Fruit fly (Drosophila melanogaster) whole organism, embryonic: ENCODE measurements around the gene CG31776.
A peak's percentile ranks its signal among the peaks of the same experiment; 100 is the strongest.

Experiments used
- B-H1 ChIP-seq: fragments of 200-800 bp; sonication (Bioruptor generic); IDR thresholded peaks from 3 replicates; pipeline ENCODE4 v1.3.6; 2022; ENCODE audit warnings: missing biosample characterization, missing genetic modification characterization
- CG12659 ChIP-seq: fragments of 200-800 bp; sonication (Bioruptor generic); optimal IDR thresholded peaks from 3 replicates; lab custom pipeline; 2017; ENCODE audit warnings: mild to moderate bottlenecking, missing biosample characterization, missing genetic modification reagents, missing genetic modification characterization
- CG13775 ChIP-seq: fragments of 200-800 bp; sonication (Bioruptor generic); optimal IDR thresholded peaks from 3 replicates; lab custom pipeline; 2017; ENCODE audit warnings: missing biosample characterization, mild to moderate bottlenecking, missing genetic modification characterization
- CG17328 ChIP-seq: fragments of 200-800 bp; sonication (Bioruptor generic); IDR thresholded peaks from 2 replicates; pipeline ENCODE4 v1.3.6; 2022; ENCODE audit warnings: missing biosample characterization, missing genetic modification characterization
- CG17359 ChIP-seq: fragments of 200-800 bp; sonication (Bioruptor generic); optimal IDR thresholded peaks from 3 replicates; lab custom pipeline; 2018; ENCODE audit warnings: missing biosample characterization, mild to moderate bottlenecking, missing genetic modification characterization, moderate library complexity
- CG17385 ChIP-seq: fragments of 200-800 bp; sonication (Bioruptor generic); optimal IDR thresholded peaks from 3 replicates; lab custom pipeline; 2018; ENCODE audit warnings: missing biosample characterization, mild to moderate bottlenecking, missing genetic modification characterization
- CG17802 ChIP-seq: fragments of 200-800 bp; sonication (Bioruptor generic); optimal IDR thresholded peaks from 2 replicates; lab custom pipeline; 2018; ENCODE audit warnings: missing biosample characterization, mild to moderate bottlenecking, missing genetic modification characterization, moderate library complexity
- CG2116 ChIP-seq: fragments of 200-800 bp; sonication (Bioruptor generic); optimal IDR thresholded peaks from 3 replicates; lab custom pipeline; 2018; ENCODE audit warnings: missing biosample characterization, mild to moderate bottlenecking, missing genetic modification characterization
- CG2202 ChIP-seq: fragments of 200-800 bp; sonication (Bioruptor generic); optimal IDR thresholded peaks from 2 replicates; lab custom pipeline; 2018; ENCODE audit warnings: missing biosample characterization, mild to moderate bottlenecking, missing genetic modification characterization
- CG2875 ChIP-seq: fragments of 200-800 bp; sonication (Bioruptor generic); optimal IDR thresholded peaks from 2 replicates; lab custom pipeline; 2017; ENCODE audit warnings: missing biosample characterization, mild to moderate bottlenecking, missing genetic modification characterization, missing genetic modification reagents
- CG32532 ChIP-seq: fragments of 200-800 bp; sonication (Bioruptor generic); IDR thresholded peaks from 2 replicates; pipeline ENCODE4 v1.3.6; 2022; ENCODE audit warnings: missing biosample characterization, missing genetic modification characterization
- CG32767 ChIP-seq: fragments of 200-800 bp; sonication (Bioruptor generic); IDR thresholded peaks from 2 replicates; pipeline ENCODE4 v1.3.6; 2022; ENCODE audit warnings: missing biosample characterization, missing genetic modification characterization
- CG3407 ChIP-seq: fragments of 200-800 bp; sonication (Bioruptor generic); optimal IDR thresholded peaks from 2 replicates; lab custom pipeline; 2018; ENCODE audit warnings: missing biosample characterization, mild to moderate bottlenecking, missing genetic modification characterization
- CG3726 ChIP-seq: fragments of 200-800 bp; sonication (Bioruptor generic); IDR thresholded peaks from 3 replicates; pipeline ENCODE4, ENCODE4 v1.3.6; 2022; ENCODE audit warnings: missing biosample characterization, missing genetic modification characterization
- CG4328 ChIP-seq: fragments of 200-800 bp; sonication (Bioruptor generic); optimal IDR thresholded peaks from 3 replicates; lab custom pipeline; 2017; ENCODE audit warnings: missing biosample characterization, missing genetic modification reagents, missing genetic modification characterization
- CG4360 ChIP-seq: fragments of 200-800 bp; sonication (Bioruptor generic); IDR thresholded peaks from 2 replicates; pipeline ENCODE4 v1.3.6; 2022; ENCODE audit warnings: missing biosample characterization, missing genetic modification characterization
- CG4424 ChIP-seq: fragments of 200-800 bp; sonication (Bioruptor generic); optimal IDR thresholded peaks from 3 replicates; lab custom pipeline; 2016; ENCODE audit warnings: missing biosample characterization, missing genetic modification characterization
- CG4854 ChIP-seq: fragments of 200-800 bp; sonication (Bioruptor generic); optimal IDR thresholded peaks from 2 replicates; lab custom pipeline; 2016; ENCODE audit warnings: missing biosample characterization, missing genetic modification characterization, inconsistent platforms
- CG6175 ChIP-seq: fragments of 200-800 bp; sonication (Bioruptor generic); IDR thresholded peaks from 3 replicates; pipeline ENCODE4 v1.3.6; 2022; ENCODE audit warnings: missing biosample characterization, missing genetic modification characterization
- CG6813 ChIP-seq: fragments of 200-800 bp; sonication (Bioruptor generic); optimal IDR thresholded peaks from 2 replicates; lab custom pipeline; 2017; ENCODE audit warnings: missing biosample characterization, missing genetic modification characterization, mild to moderate bottlenecking, moderate library complexity, missing genetic modification reagents
- CG8944 ChIP-seq: fragments of 200-800 bp; sonication (Bioruptor generic); optimal IDR thresholded peaks from 3 replicates; lab custom pipeline; 2016; ENCODE audit warnings: missing biosample characterization, missing genetic modification characterization
- CkIIα-i1 ChIP-seq: fragments of 200-800 bp; sonication (Bioruptor generic); IDR thresholded peaks from 2 replicates; pipeline ENCODE4 v1.3.6; 2022; ENCODE audit warnings: missing biosample characterization, missing genetic modification characterization
- D19B ChIP-seq: fragments of 200-800 bp; sonication (Bioruptor generic); optimal IDR thresholded peaks from 2 replicates; lab custom pipeline; 2017; ENCODE audit warnings: missing biosample characterization, mild to moderate bottlenecking, missing genetic modification characterization
- ERR ChIP-seq: fragments of 200-800 bp; sonication (Bioruptor generic); optimal IDR thresholded peaks from 2 replicates; lab custom pipeline; 2016; ENCODE audit warnings: missing biosample characterization, missing genetic modification characterization
- Ets65A ChIP-seq: fragments of 200-800 bp; sonication (Bioruptor generic); peaks from one replicate; lab custom pipeline; 2016; ENCODE audit warnings: missing biosample characterization, missing genetic modification characterization
- Fer2 ChIP-seq: fragments of 200-800 bp; sonication (Bioruptor generic); optimal IDR thresholded peaks from 2 replicates; lab custom pipeline; 2018; ENCODE audit warnings: missing biosample characterization, mild to moderate bottlenecking, missing genetic modification characterization, moderate library complexity
- Fer3 ChIP-seq: fragments of 200-800 bp; sonication (Bioruptor generic); optimal IDR thresholded peaks from 2 replicates; lab custom pipeline; 2018; ENCODE audit warnings: missing biosample characterization, mild to moderate bottlenecking, missing genetic modification characterization, moderate library complexity
- Gsc ChIP-seq: fragments of 200-800 bp; sonication (Bioruptor generic); IDR thresholded peaks from 2 replicates; pipeline ENCODE4 v1.3.6; 2022; ENCODE audit warnings: missing biosample characterization, missing genetic modification characterization
- H2.0 ChIP-seq: fragments of 200-800 bp; sonication (Bioruptor generic); IDR thresholded peaks from 2 replicates; pipeline ENCODE4 v1.3.6; 2022; ENCODE audit warnings: missing biosample characterization, missing genetic modification characterization
- Hand ChIP-seq: fragments of 200-800 bp; sonication (Bioruptor generic); optimal IDR thresholded peaks from 2 replicates; lab custom pipeline; 2017; ENCODE audit warnings: mild to moderate bottlenecking, missing biosample characterization, missing genetic modification reagents, missing genetic modification characterization
- Hey ChIP-seq: fragments of 200-800 bp; sonication (Bioruptor generic); optimal IDR thresholded peaks from 3 replicates; lab custom pipeline; 2018; ENCODE audit warnings: missing biosample characterization, mild to moderate bottlenecking, missing genetic modification characterization
- Lhr ChIP-seq: fragments of 200-800 bp; sonication (Bioruptor generic); optimal IDR thresholded peaks from 3 replicates; lab custom pipeline; 2017; ENCODE audit warnings: mild to moderate bottlenecking, missing biosample characterization, missing genetic modification reagents, missing genetic modification characterization
- Lpt ChIP-seq: fragments of >200 bp; optimal IDR thresholded peaks from 2 replicates; lab custom pipeline; 2018; ENCODE audit warnings: missing biosample characterization, missing genetic modification characterization
- Oli ChIP-seq: fragments of 200-800 bp; sonication (Bioruptor generic); optimal IDR thresholded peaks from 2 replicates; lab custom pipeline; 2018; ENCODE audit warnings: missing biosample characterization, mild to moderate bottlenecking, missing genetic modification characterization, moderate library complexity
- Pdp1 ChIP-seq, 2 experiments: fragments of 200-800 bp; sonication (Bioruptor generic); optimal IDR thresholded peaks; 3 replicates each; lab custom pipeline; 2016; ENCODE audit warnings: missing biosample characterization in 2 of 2, missing genetic modification characterization in 2 of 2, mild to moderate bottlenecking in 1 of 2, moderate library complexity in 1 of 2
- Spps ChIP-seq: fragments of 200-800 bp; sonication (Bioruptor generic); optimal IDR thresholded peaks from 2 replicates; lab custom pipeline; 2018; ENCODE audit warnings: missing biosample characterization, mild to moderate bottlenecking, missing genetic modification characterization
- ara ChIP-seq: fragments of 200-800 bp; sonication (Bioruptor generic); IDR thresholded peaks from 2 replicates; pipeline ENCODE4 v1.3.6; 2022; ENCODE audit warnings: missing biosample characterization, missing genetic modification characterization
- ase ChIP-seq: fragments of 200-800 bp; sonication (Bioruptor generic); IDR thresholded peaks from 3 replicates; pipeline ENCODE4 v1.3.6; 2022; ENCODE audit warnings: missing biosample characterization, missing genetic modification characterization
- da ChIP-seq: fragments of 200-800 bp; sonication (Bioruptor generic); optimal IDR thresholded peaks from 2 replicates; lab custom pipeline; 2016; ENCODE audit warnings: missing biosample characterization, missing genetic modification characterization
- fd102C ChIP-seq: fragments of 200-800 bp; sonication (Bioruptor generic); optimal IDR thresholded peaks from 2 replicates; lab custom pipeline; 2018; ENCODE audit warnings: missing biosample characterization, mild to moderate bottlenecking, missing genetic modification characterization, moderate library complexity
- ken ChIP-seq: fragments of 200-800 bp; sonication (Bioruptor generic); IDR thresholded peaks from 3 replicates; pipeline ENCODE4 v1.3.6; 2022; ENCODE audit warnings: missing biosample characterization, missing genetic modification characterization
- pfk ChIP-seq: fragments of 200-800 bp; sonication (Bioruptor generic); optimal IDR thresholded peaks from 2 replicates; lab custom pipeline; 2018; ENCODE audit warnings: missing biosample characterization, mild to moderate bottlenecking, missing genetic modification characterization, moderate library complexity
- sim ChIP-seq: fragments of 200-800 bp; sonication (Bioruptor generic); IDR thresholded peaks from 2 replicates; pipeline ENCODE4 v1.3.6; 2022; ENCODE audit warnings: missing biosample characterization, missing genetic modification characterization
- sna ChIP-seq: fragments of 200-800 bp; sonication (Bioruptor generic); IDR thresholded peaks from 2 replicates; pipeline ENCODE4 v1.3.6; 2022; ENCODE audit warnings: missing biosample characterization, missing genetic modification characterization; ENCODE audit not compliant: partially characterized antibody
- sqz ChIP-seq: fragments of 200-800 bp; sonication (Bioruptor generic); optimal IDR thresholded peaks from 3 replicates; lab custom pipeline; 2018; ENCODE audit warnings: missing biosample characterization, mild to moderate bottlenecking, missing genetic modification characterization
- trem ChIP-seq: fragments of 200-800 bp; optimal IDR thresholded peaks from 3 replicates; lab custom pipeline; 2019; ENCODE audit warnings: missing biosample characterization, mild to moderate bottlenecking, missing genetic modification characterization, moderate library complexity
- ttk ChIP-seq: fragments of 200-800 bp; sonication (Bioruptor generic); IDR thresholded peaks from 2 replicates; pipeline ENCODE4 v2.1.2; 2022; ENCODE audit warnings: missing biosample characterization, missing genetic modification characterization
- usp ChIP-seq: fragments of >200 bp; optimal IDR thresholded peaks from 2 replicates; lab custom pipeline; 2017; ENCODE audit warnings: missing biosample characterization, missing genetic modification characterization
- vnd ChIP-seq: fragments of 200-800 bp; sonication (Bioruptor generic); IDR thresholded peaks from 3 replicates; pipeline ENCODE4 v1.3.6; 2022; ENCODE audit warnings: missing biosample characterization, missing genetic modification characterization; ENCODE audit not compliant: partially characterized antibody
- wdn ChIP-seq: fragments of 200-800 bp; sonication (Bioruptor generic); IDR thresholded peaks from 2 replicates; pipeline ENCODE4 v1.3.6; 2022; ENCODE audit warnings: missing biosample characterization, missing genetic modification characterization
- zfh1 ChIP-seq: fragments of 200-800 bp; sonication (Bioruptor generic); IDR thresholded peaks from 3 replicates; pipeline ENCODE4 v1.3.6; 2022; ENCODE audit warnings: missing biosample characterization, missing genetic modification characterization

CG31776 gene

DNA sequence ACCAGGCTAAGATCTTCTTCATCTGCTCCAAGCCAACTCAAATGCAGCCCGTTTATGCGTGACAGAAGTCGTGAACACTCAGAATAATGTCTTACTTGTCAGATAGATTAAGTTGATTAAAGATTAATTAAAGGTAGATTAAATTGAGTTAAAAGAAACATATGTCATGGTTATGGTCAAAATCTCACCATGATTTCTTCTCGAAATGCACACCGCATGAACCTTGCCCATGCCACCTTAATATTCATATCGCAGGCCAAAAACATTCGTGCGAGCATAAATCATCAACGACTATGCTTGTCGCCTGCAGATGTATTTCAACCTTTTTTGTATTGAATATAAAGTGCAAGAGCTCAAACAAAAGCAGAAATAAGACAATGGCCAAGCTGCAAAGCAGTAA lies 32.9 kb upstream of the CG31776 start (continued):
- TF ChIP-seq CG2875 (GFP tag; lab: Kevin White, UChicago) (no peak), vnd (GFP tag; lab: Robert Waterston, UW) (no peak), CG32767 (peak; percentile 59; the same call in 1 of the 2 replicates), CG3407 (GFP tag; lab: Kevin White, UChicago) (peak; percentile 45), CG4424 (GFP tag; lab: Kevin White, UChicago) (peak; percentile 15), D19B (no peak), CkIIα-i1 (no peak), CG32532 (GFP tag; lab: Robert Waterston, UW) (no peak), Hand (GFP tag; lab: Kevin White, UChicago) (no peak), sna (GFP tag; lab: Robert Waterston, UW) (no peak), trem (tag; lab: Kevin White, UChicago) (peak; percentile 36), CG6813 (GFP tag; lab: Kevin White, UChicago) (peak; percentile 49), ara (GFP tag; lab: Robert Waterston, UW) (peak; percentile 51; the same call in 1 of the 2 replicates), CG8944 (GFP tag; lab: Kevin White, UChicago) (peak; percentile 4), Pdp1 (GFP tag; optimal IDR thresholded peaks at IDR 0.05; lab: Kevin White, UChicago) (peak; percentile 18 to 24), CG3726 (GFP tag; lab: Robert Waterston, UW) (no peak), B-H1 (peak; percentile 42; the same call in 2 of the 3 replicates), CG17359 (tag; lab: Kevin White, UChicago) (peak; percentile 79), zfh1 (peak; percentile 64), Fer3 (tag; lab: Kevin White, UChicago) (peak; percentile 36), ERR (GFP tag; lab: Kevin White, UChicago) (no peak), Ets65A (GFP tag; lab: Kevin White, UChicago) (peak; percentile 31), Hey (tag; lab: Kevin White, UChicago) (no peak), Lpt (GFP tag; lab: Kevin White, UChicago) (no peak), Oli (tag; lab: Kevin White, UChicago) (peak; percentile 66), sqz (GFP tag; lab: Kevin White, UChicago) (peak; percentile 42), CG13775 (GFP tag; lab: Kevin White, UChicago) (no peak), ken (0 out of 3 replicates have a peak, but pooled peaks have one; percentile 35), CG2116 (no peak), Lhr (GFP tag; lab: Kevin White, UChicago) (no peak), CG17328 (GFP tag; lab: Robert Waterston, UW) (peak; percentile 72), ase (GFP tag; lab: Robert Waterston, UW) (0 out of 3 replicates have a peak, but pooled peaks have one; percentile 44), CG17385 (GFP tag; lab: Kevin White, UChicago) (peak; percentile 62), CG2202 (tag; lab: Kevin White, UChicago) (no peak), CG4854 (GFP tag; lab: Kevin White, UChicago) (no peak), CG4360 (no peak), Fer2 (tag; lab: Kevin White, UChicago) (no peak), sim (peak; percentile 56; the same call in 1 of the 2 replicates), usp (GFP tag; lab: Kevin White, UChicago) (no peak), pfk (GFP tag; lab: Kevin White, UChicago) (no peak), da (GFP tag; lab: Kevin White, UChicago) (no peak), fd102C (GFP tag; lab: Kevin White, UChicago) (no peak), CG4328 (peak; percentile 13), wdn (no peak), Gsc (GFP tag; lab: Robert Waterston, UW) (no peak), H2.0 (GFP tag; lab: Robert Waterston, UW) (peak; percentile 15; the same call in 1 of the 2 replicates), Spps (peak; percentile 37), CG6175 (GFP tag; lab: Robert Waterston, UW) (no peak), CG17802 (tag; lab: Kevin White, UChicago) (no peak), ttk (GFP tag; lab: Robert Waterston, UW) (0 out of 2 replicates have a peak, but pooled peaks have one; percentile 41), CG12659 (peak; percentile 35)
